Fruit fly (Drosophila melanogaster) whole organism, prepupa: ENCODE results near the gene CG12290.

Experiments used
- Blimp-1 ChIP-seq: fragments of 200-800 bp; sonication (Bioruptor generic); optimal IDR thresholded peaks from 3 replicates; lab custom pipeline; 2017; ENCODE audit warnings: missing biosample characterization, missing genetic modification characterization, mild to moderate bottlenecking, moderate library complexity, missing genetic modification reagents
- CG10669 ChIP-seq: fragments of 200-800 bp; sonication (Bioruptor generic); optimal IDR thresholded peaks from 3 replicates; lab custom pipeline; 2018; ENCODE audit warnings: missing biosample characterization, mild to moderate bottlenecking, missing genetic modification characterization, moderate library complexity
- CG11294 ChIP-seq: fragments of 200-800 bp; sonication (Bioruptor generic); IDR thresholded peaks from 2 replicates; pipeline ENCODE4 v1.3.6; 2022; ENCODE audit warnings: missing biosample characterization, missing genetic modification characterization
- CG11902 ChIP-seq: fragments of 200-800 bp; sonication (Bioruptor generic); optimal IDR thresholded peaks from 3 replicates; lab custom pipeline; 2016; ENCODE audit warnings: missing biosample characterization, missing genetic modification characterization
- CG15336 ChIP-seq: fragments of 200-800 bp; sonication (Bioruptor generic); IDR thresholded peaks from 2 replicates; pipeline ENCODE4 v1.3.6; 2022; ENCODE audit warnings: missing biosample characterization, missing genetic modification characterization
- CG1621 ChIP-seq: fragments of 200-800 bp; sonication (Bioruptor generic); optimal IDR thresholded peaks from 3 replicates; lab custom pipeline; 2018; ENCODE audit warnings: missing biosample characterization, mild to moderate bottlenecking, missing genetic modification characterization
- CG16779 ChIP-seq: fragments of 200-800 bp; sonication (Bioruptor generic); optimal IDR thresholded peaks from 3 replicates; lab custom pipeline; 2017; ENCODE audit warnings: missing biosample characterization, mild to moderate bottlenecking, missing genetic modification characterization
- CG32006 ChIP-seq: fragments of 200-800 bp; sonication (Bioruptor generic); optimal IDR thresholded peaks from 3 replicates; lab custom pipeline; 2017; ENCODE audit warnings: missing biosample characterization, mild to moderate bottlenecking, missing genetic modification characterization
- CG3919 ChIP-seq: fragments of 200-800 bp; sonication (Bioruptor generic); optimal IDR thresholded peaks from 3 replicates; lab custom pipeline; 2016; ENCODE audit warnings: missing biosample characterization, missing genetic modification characterization
- CG6163 ChIP-seq: fragments of 200-800 bp; sonication (Bioruptor generic); IDR thresholded peaks from 3 replicates; pipeline ENCODE4 v1.3.6; 2022; ENCODE audit warnings: missing biosample characterization, missing genetic modification characterization
- CG6276 ChIP-seq: fragments of 200-800 bp; sonication (Bioruptor generic); optimal IDR thresholded peaks from 2 replicates; lab custom pipeline; 2017; ENCODE audit warnings: missing biosample characterization, mild to moderate bottlenecking, missing genetic modification characterization
- CG6808 ChIP-seq: fragments of 200-800 bp; sonication (Bioruptor generic); optimal IDR thresholded peaks from 3 replicates; lab custom pipeline; 2017; ENCODE audit warnings: missing biosample characterization, missing genetic modification characterization, mild to moderate bottlenecking, moderate library complexity, missing genetic modification reagents
- CG6854 ChIP-seq: fragments of 200-800 bp; sonication (Bioruptor generic); optimal IDR thresholded peaks from 2 replicates; lab custom pipeline; 2017; ENCODE audit warnings: missing biosample characterization, mild to moderate bottlenecking, missing genetic modification characterization
- Eip75B ChIP-seq: fragments of 200-800 bp; sonication (Bioruptor generic); optimal IDR thresholded peaks from 3 replicates; lab custom pipeline; 2016; ENCODE audit warnings: missing biosample characterization, missing genetic modification characterization
- Eip78C ChIP-seq: fragments of 200-800 bp; sonication (Bioruptor generic); peaks from one replicate; lab custom pipeline; 2016; ENCODE audit warnings: missing biosample characterization, missing genetic modification characterization
- Hr39 ChIP-seq: fragments of 200-800 bp; sonication (Bioruptor generic); optimal IDR thresholded peaks from 2 replicates; lab custom pipeline; 2016; ENCODE audit warnings: missing biosample characterization, missing genetic modification characterization
- Hr4 ChIP-seq: fragments of 200-800 bp; sonication (Bioruptor generic); optimal IDR thresholded peaks from 3 replicates; lab custom pipeline; 2016; ENCODE audit warnings: missing biosample characterization, missing genetic modification characterization
- Lpt ChIP-seq: fragments of 200-800 bp; sonication (Bioruptor generic); optimal IDR thresholded peaks from 3 replicates; lab custom pipeline; 2016; ENCODE audit warnings: missing biosample characterization, missing genetic modification characterization
- Met ChIP-seq: fragments of 200-800 bp; sonication (Bioruptor generic); optimal IDR thresholded peaks from 3 replicates; lab custom pipeline; 2016; ENCODE audit warnings: missing biosample characterization, missing genetic modification characterization
- Sox102F ChIP-seq: fragments of 200-800 bp; sonication (Bioruptor generic); optimal IDR thresholded peaks from 2 replicates; lab custom pipeline; 2016; ENCODE audit warnings: missing biosample characterization, mild to moderate bottlenecking, missing genetic modification characterization
- Sox15 ChIP-seq: fragments of 200-800 bp; sonication (Bioruptor generic); optimal IDR thresholded peaks from 3 replicates; lab custom pipeline; 2016; ENCODE audit warnings: missing biosample characterization, missing genetic modification characterization
- dac ChIP-seq: fragments of 200-800 bp; sonication (Bioruptor generic); optimal IDR thresholded peaks from 2 replicates; lab custom pipeline; 2017; ENCODE audit warnings: missing biosample characterization, mild to moderate bottlenecking, missing genetic modification characterization
- eg ChIP-seq: fragments of 200-800 bp; sonication (Bioruptor generic); IDR thresholded peaks from 3 replicates; pipeline ENCODE4 v1.3.6; 2022; ENCODE audit warnings: missing biosample characterization, missing genetic modification characterization
- fd59A ChIP-seq: fragments of 200-800 bp; sonication (Bioruptor generic); optimal IDR thresholded peaks from 2 replicates; lab custom pipeline; 2017; ENCODE audit warnings: missing biosample characterization, mild to moderate bottlenecking, missing genetic modification characterization, missing genetic modification reagents
- fkh ChIP-seq: fragments of 200-800 bp; sonication (Bioruptor generic); optimal IDR thresholded peaks from 3 replicates; lab custom pipeline; 2017; ENCODE audit warnings: missing biosample characterization, mild to moderate bottlenecking, missing genetic modification characterization, moderate library complexity
- lz ChIP-seq: fragments of 200-800 bp; sonication (Bioruptor generic); optimal IDR thresholded peaks from 3 replicates; lab custom pipeline; 2016; ENCODE audit warnings: missing biosample characterization, missing genetic modification characterization
- salr ChIP-seq, 2 experiments: fragments of 200-800 bp; sonication (Bioruptor generic); optimal IDR thresholded peaks; 3 replicates each; lab custom pipeline; 2016 to 2018; ENCODE audit warnings: missing biosample characterization in 2 of 2, missing genetic modification characterization in 2 of 2, mild to moderate bottlenecking in 1 of 2
- spab ChIP-seq: fragments of 200-800 bp; sonication (Bioruptor generic); optimal IDR thresholded peaks from 2 replicates; lab custom pipeline; 2017; ENCODE audit warnings: missing biosample characterization, mild to moderate bottlenecking, missing genetic modification characterization, missing genetic modification reagents
- ss ChIP-seq, 2 experiments: fragments of 200-800 bp; sonication (Bioruptor generic); optimal IDR thresholded peaks; 2 replicates in 1 of 2; 3 replicates in 1 of 2; lab custom pipeline; 2017 to 2018; ENCODE audit warnings: mild to moderate bottlenecking in 2 of 2, missing biosample characterization in 2 of 2, missing genetic modification characterization in 2 of 2, moderate library complexity in 1 of 2
- svp ChIP-seq: fragments of 200-800 bp; sonication (Bioruptor generic); peaks from one replicate; lab custom pipeline; 2016; ENCODE audit warnings: missing biosample characterization, missing genetic modification characterization
- vri ChIP-seq: fragments of 200-800 bp; sonication (Bioruptor generic); optimal IDR thresholded peaks from 3 replicates; lab custom pipeline; 2016; ENCODE audit warnings: missing biosample characterization, mild to moderate bottlenecking, missing genetic modification characterization

The CG12290 gene

DNA sequence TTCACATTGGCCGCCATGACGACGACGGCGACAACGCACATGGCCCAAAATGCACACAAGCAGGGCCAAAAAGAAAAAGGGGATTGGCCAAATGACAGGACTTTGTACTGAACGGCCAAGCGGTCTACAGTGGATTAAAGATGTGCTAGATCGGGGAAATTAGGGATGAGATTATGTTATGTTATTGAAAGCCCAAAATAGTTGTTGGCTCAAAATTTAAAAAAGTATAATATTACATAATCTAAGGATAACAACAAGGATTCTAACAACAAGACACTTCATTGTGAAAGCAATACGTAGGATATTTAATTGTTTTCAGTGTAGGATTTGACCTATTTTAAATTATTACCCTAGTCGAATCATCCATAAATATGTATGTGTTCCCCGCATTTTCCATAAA, 21.7 kb downstream of the CG12290 start:
- TF ChIP-seq Eip78C (GFP tag; lab: Kevin White, UChicago) (peak; percentile 52), svp (GFP tag; lab: Kevin White, UChicago) (no peak)

- TF ChIP-seq CG6276 (GFP tag; lab: Kevin White, UChicago), result no peak
- peak; percentile 62 for TF ChIP-seq svp (GFP tag; lab: Kevin White, UChicago)
- TF ChIP-seq fd59A (GFP tag; lab: Kevin White, UChicago), result no peak
- TF ChIP-seq, all 60 proteins: peak for 1
These were observed 23.7 kb downstream of the CG12290 start for dm6 chr3R:26253792-26254191.

- TF ChIP-seq CG11902 (GFP tag; lab: Kevin White, UChicago) (no peak), CG15336 (GFP tag; lab: Robert Waterston, UW) (peak; percentile 40; the same call in 1 of the 2 replicates), CG1621 (tag; lab: Kevin White, UChicago) (no peak), Eip78C (GFP tag; lab: Kevin White, UChicago) (peak; percentile 88), eg (peak; percentile 26; the same call in 1 of the 3 replicates), svp (GFP tag; lab: Kevin White, UChicago) (peak; percentile 93), CG3919 (peak; percentile 12), fkh (no peak)
- TF ChIP-seq, all 60 proteins: peak for 5
These were observed 28.4 kb downstream of the CG12290 start for dm6 chr3R:26258384-26258819.

DNA sequence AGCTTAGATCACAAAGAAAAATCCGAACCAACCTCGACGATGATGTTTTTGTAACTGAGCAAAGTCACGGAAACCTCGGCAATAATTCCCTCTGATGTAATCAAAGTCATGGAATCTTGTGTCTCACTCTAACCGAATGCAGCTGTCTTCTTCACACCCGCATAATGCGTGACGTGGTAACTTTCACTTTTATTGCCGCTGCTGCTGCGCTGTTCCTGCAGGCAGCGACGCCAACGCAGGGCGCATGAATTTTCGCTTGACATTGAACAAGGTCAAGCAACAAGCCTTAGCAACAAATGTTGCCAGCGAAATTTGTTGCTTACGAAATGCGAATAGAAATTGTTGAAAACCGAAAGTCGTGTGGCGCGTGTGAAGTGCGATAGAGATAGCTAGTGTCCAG, 28.9 kb downstream of the CG12290 start:
- TF ChIP-seq Hr4 (GFP tag; lab: Kevin White, UChicago) (no peak), dac (GFP tag; lab: Kevin White, UChicago) (no peak), spab (peak; percentile 24), CG10669 (GFP tag; lab: Kevin White, UChicago) (peak; percentile 3), CG16779 (tag; lab: Kevin White, UChicago) (peak; percentile 16), eg (peak; percentile 14; the same call in 1 of the 3 replicates), CG6854 (no peak), ss (GFP tag; optimal IDR thresholded peaks at IDR 0.05; lab: Kevin White, UChicago) (peak; percentile 48 to 55), svp (GFP tag; lab: Kevin White, UChicago) (peak; percentile 78), CG32006 (no peak), Eip78C (GFP tag; lab: Kevin White, UChicago) (peak; percentile 48), Blimp-1 (GFP tag; lab: Kevin White, UChicago) (peak; percentile 95), Lpt (GFP tag; lab: Kevin White, UChicago) (no peak), vri (GFP tag; lab: Kevin White, UChicago) (peak; percentile 83), Met (GFP tag; lab: Kevin White, UChicago) (no peak), CG6808 (GFP tag; lab: Kevin White, UChicago) (peak; percentile 28), lz (GFP tag; lab: Kevin White, UChicago) (no peak), Sox102F (GFP tag; lab: Kevin White, UChicago) (no peak), Sox15 (GFP tag; lab: Kevin White, UChicago) (no peak), salr (GFP tag; optimal IDR thresholded peaks at IDR 0.05; lab: Kevin White, UChicago) (no peak), CG11294 (GFP tag; lab: Robert Waterston, UW) (no peak), Hr39 (GFP tag; lab: Kevin White, UChicago) (no peak), Eip75B (GFP tag; lab: Kevin White, UChicago) (peak; percentile 52), CG3919 (no peak)

DNA sequence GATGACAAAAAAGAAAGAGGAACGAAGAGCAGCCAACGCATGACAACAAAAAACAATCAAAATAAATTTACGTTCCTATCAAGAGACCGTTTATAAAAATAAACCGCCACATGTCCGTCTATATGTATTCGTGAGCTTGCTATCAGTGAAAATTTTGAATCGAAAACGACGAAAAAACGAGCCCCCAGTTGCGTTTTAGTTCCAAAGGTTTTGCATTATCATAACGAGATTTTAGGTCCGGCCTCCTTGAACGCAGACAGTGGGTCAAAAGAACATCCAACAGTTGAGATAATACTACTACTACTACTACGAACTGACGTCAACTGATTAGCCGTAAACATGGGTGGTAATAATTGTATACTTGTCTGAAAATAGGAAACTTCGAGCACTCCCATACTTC, 29.8 kb downstream of the CG12290 start:
- peak; percentile 47 for TF ChIP-seq vri (GFP tag; lab: Kevin White, UChicago)
- no peak for TF ChIP-seq CG16779 (tag; lab: Kevin White, UChicago)
- TF ChIP-seq CG6163, result no peak
- TF ChIP-seq svp (GFP tag; lab: Kevin White, UChicago), result peak; percentile 54
